Worm (Caenorhabditis elegans): Measurements from ENCODE around the gene C14B9.2.

DNA sequence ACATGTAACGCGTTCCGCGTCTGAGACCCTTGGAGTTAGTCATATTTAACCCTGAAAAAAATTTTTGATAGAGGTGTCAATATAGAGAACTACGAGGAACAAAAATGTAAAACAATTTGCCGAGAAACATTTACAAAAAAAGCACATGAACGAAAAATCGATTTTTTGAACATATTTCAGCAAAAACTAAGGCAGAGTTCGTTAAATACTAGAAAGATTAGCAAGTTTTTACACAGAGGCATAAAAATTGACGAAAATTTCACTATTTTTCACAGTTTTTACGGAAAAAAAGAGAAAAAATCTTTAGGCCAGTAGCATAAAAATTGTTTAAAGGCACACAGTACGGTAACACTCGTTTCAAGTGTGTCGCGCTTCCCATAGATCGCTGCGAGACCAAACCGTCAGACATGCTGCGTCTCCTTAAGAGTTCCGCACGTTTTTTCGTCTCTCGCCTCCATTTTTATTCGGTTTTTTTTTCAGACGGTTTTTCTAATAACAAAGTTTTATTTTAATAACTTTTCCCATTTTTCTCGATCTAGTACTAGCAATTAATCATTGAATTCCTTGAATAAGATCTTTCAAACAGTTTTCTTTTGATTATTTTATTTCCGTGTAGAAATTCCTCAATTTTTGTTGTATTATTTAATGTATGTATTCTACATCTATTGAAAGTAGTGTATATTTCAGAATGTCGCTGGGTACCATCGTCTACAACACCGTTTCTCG is 3.1 kb upstream of the C14B9.2 start, which contains the start of the genes rpl-21 and C14B9.10:
- no peak for TF ChIP-seq cog-1 (tag; optimal IDR thresholded peaks at IDR 0.05)
- TF ChIP-seq T22C8.4 (GFP tag; IDR thresholded peaks at IDR 0.05), result no peak
- no peak for TF ChIP-seq ref-1 (GFP tag; conservative IDR thresholded peaks at IDR 0.05)
- TF ChIP-seq ztf-23 (GFP tag; IDR thresholded peaks at IDR 0.05), result no peak
- no peak for TF ChIP-seq flt-1 (GFP tag; IDR thresholded peaks at IDR 0.05)
- no peak for TF ChIP-seq ztf-29 (GFP tag; IDR thresholded peaks at IDR 0.05)
- TF ChIP-seq tab-1 (GFP tag; IDR thresholded peaks at IDR 0.05), result no peak
- no peak for TF ChIP-seq med-1 (GFP tag; optimal IDR thresholded peaks at IDR 0.05; ENCODE audit: insufficient read depth)
- TF ChIP-seq klf-2 (GFP tag; conservative IDR thresholded peaks at IDR 0.05), result no peak

All from whole organism, midembryonic.